Worm (Caenorhabditis elegans) whole organism, early embryonic: ENCODE data around the gene ubc-26.
A peak's percentile ranks its signal among the peaks of the same experiment; 100 is the strongest.

Source experiments
- B0310.2 ChIP-seq: sonication (generic microtip); optimal IDR thresholded peaks from 2 replicates; lab custom pipeline; 2016; ENCODE audit warnings: mild to moderate bottlenecking, missing genetic modification characterization, missing compliant biosample characterization
- F13C5.2 ChIP-seq: sonication (generic microtip); optimal IDR thresholded peaks from 2 replicates; lab custom pipeline; 2017; ENCODE audit warnings: mild to moderate bottlenecking, missing genetic modification characterization, inconsistent platforms, missing compliant biosample characterization
- aly-1 ChIP-seq: sonication (generic microtip); optimal IDR thresholded peaks from 2 replicates; lab custom pipeline; 2016; ENCODE audit warnings: missing genetic modification characterization, missing compliant biosample characterization
- ama-1 ChIP-seq: fragments of 150-350 bp; optimal IDR thresholded peaks from 2 replicates; lab custom pipeline; 2014
- ceh-13 ChIP-seq: fragments of 200-800 bp; sonication (Bioruptor generic); optimal IDR thresholded peaks from 2 replicates; lab custom pipeline; 2018; ENCODE audit warnings: mild to moderate bottlenecking, missing genetic modification characterization, missing compliant biosample characterization
- ceh-36 ChIP-seq: sonication (generic microtip); optimal IDR thresholded peaks from 2 replicates; lab custom pipeline; 2016; ENCODE audit warnings: missing genetic modification characterization, inconsistent platforms, missing compliant biosample characterization
- ets-7 ChIP-seq: sonication (generic microtip); optimal IDR thresholded peaks from 2 replicates; lab custom pipeline; 2016; ENCODE audit warnings: missing genotype, missing genetic modification characterization, missing compliant biosample characterization
- flt-1 ChIP-seq: fragments of 200-800 bp; sonication (Bioruptor generic); IDR thresholded peaks from 2 replicates; pipeline ENCODE4 v1.3.6; 2022; ENCODE audit warnings: missing genetic modification characterization, missing compliant biosample characterization
- hmbx-1 ChIP-seq: sonication (generic microtip); optimal IDR thresholded peaks from 2 replicates; lab custom pipeline; 2016; ENCODE audit warnings: mild to moderate bottlenecking, missing genetic modification characterization, missing compliant biosample characterization
- hmg-4 ChIP-seq: fragments of 200-800 bp; sonication (Bioruptor generic); optimal IDR thresholded peaks from 2 replicates; lab custom pipeline; 2018; ENCODE audit warnings: mild to moderate bottlenecking, missing genetic modification characterization, missing compliant biosample characterization
- hnd-1 ChIP-seq: sonication (generic microtip); optimal IDR thresholded peaks from 2 replicates; lab custom pipeline; 2016; ENCODE audit warnings: missing genetic modification characterization, missing compliant biosample characterization
- pes-1 ChIP-seq: fragments of 200-800 bp; sonication (Bioruptor generic); IDR thresholded peaks from 2 replicates; pipeline ENCODE4 v1.3.6; 2022; ENCODE audit warnings: missing genetic modification reagents, missing genetic modification characterization, missing compliant biosample characterization
- scrt-1 ChIP-seq: fragments of 200-800 bp; sonication (Bioruptor generic); IDR thresholded peaks from 2 replicates; pipeline ENCODE4 v1.3.6; 2022; ENCODE audit warnings: missing genetic modification characterization, missing compliant biosample characterization
- sea-1 ChIP-seq: fragments of 200-800 bp; sonication (Bioruptor generic); conservative IDR thresholded peaks from 2 replicates; pipeline ENCODE4 v1.3.6; 2022; ENCODE audit warnings: missing genetic modification characterization, missing compliant biosample characterization
- tbx-11 ChIP-seq: fragments of 200-800 bp; sonication (Bioruptor generic); IDR thresholded peaks from 2 replicates; pipeline ENCODE4 v1.3.6; 2022; ENCODE audit warnings: missing genetic modification characterization, missing compliant biosample characterization
- tbx-37 ChIP-seq: fragments of 200-800 bp; sonication (Bioruptor generic); conservative IDR thresholded peaks from 2 replicates; pipeline ENCODE4 v1.3.6; 2022; ENCODE audit warnings: missing genetic modification reagents, missing genetic modification characterization, missing compliant biosample characterization
- tra-4 ChIP-seq: sonication (generic microtip); optimal IDR thresholded peaks from 2 replicates; lab custom pipeline; 2017; ENCODE audit warnings: missing genetic modification characterization, missing compliant biosample characterization

Gene ubc-26

DNA sequence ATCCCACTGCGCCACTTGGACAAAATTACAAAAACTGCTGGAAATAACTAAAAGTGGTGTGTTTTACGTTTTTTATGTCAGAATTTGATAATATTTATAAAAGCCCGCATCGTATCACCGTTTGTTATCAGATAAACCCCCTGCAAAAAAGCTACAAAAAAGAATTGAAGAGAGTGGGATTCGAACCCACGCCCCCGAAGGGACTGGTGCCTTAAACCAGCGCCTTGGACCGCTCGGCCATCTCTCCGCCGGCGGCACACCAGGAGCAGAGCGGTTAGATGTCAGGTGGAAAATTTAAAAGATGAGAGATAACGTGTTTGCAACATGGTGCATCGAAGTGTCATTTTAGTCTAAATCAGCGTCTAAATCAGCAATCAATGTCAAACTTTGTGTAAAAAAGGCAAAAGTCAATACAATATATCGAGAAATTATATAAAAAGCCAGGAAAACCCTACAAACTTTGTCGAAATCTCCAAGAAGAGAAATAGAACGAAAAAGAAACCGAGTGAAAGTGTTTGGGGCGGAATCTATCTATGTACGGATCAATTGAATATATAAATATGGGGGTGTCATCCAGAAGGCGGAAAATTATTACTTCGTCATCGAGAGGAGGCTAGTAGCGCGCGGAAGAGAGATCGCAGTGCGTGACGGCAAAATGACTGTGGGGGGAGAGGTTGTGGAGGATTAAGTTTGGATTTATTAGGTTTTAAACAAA lies 38.6 kb downstream of the ubc-26 start:
- no peak for TF ChIP-seq flt-1
- peak; percentile 37 for TF ChIP-seq F13C5.2 (tag; lab: Kevin White, UChicago)
- TF ChIP-seq sea-1, result no peak
- no peak for TF ChIP-seq hnd-1 (tag; lab: Kevin White, UChicago)
- TF ChIP-seq tbx-11 (GFP tag; lab: Robert Waterston, UW), result peak; percentile 44; the same call in 1 of the 2 replicates
- TF ChIP-seq ceh-13 (GFP tag; lab: Kevin White, UChicago), result no peak
- 0 out of 2 replicates have a peak, but pooled peaks have one; percentile 18 for TF ChIP-seq pes-1 (GFP tag; lab: Robert Waterston, UW)
- TF ChIP-seq ceh-36, result no peak

DNA sequence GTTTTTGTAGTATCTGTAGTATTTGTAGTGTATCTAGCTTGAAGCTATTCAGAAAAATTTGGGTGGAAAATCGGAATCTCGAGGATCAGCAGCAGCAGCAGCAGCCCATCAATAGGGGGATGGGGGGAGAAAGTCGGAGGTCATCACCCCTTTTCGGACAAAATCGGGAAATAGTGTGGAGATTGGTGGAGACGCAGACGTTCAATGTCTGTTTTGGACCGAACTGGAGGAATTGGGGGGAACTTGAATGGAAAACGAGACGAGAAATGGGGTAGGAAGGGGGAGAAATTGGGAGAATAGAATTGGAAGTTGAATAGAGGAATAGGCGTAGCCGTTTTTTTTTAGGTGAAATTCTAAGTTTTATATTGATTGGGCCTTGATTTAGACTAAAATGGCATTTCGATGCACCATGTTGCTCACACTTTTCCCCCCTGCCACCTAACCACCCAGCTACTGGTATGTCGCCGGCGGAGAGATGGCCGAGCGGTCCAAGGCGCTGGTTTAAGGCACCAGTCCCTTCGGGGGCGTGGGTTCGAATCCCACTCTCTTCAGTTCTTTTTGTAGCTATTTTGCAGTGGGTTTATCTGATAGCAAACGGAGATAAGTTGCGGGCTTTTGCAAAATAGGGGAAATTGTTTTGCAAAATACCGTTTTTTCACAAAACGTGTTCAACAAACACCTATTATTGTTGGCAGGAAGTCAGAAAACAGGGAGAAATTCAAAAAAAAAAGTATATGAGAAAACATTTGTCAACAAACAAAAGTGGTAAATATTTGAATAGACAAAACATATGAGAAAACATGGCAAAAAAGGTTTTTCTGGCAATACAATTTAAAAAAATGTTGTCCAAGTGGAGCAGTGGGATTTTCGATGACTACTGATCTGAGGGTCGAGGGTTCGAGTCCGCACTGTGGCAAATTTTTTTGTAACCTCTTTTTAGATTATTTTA lies 40.0 kb downstream of the ubc-26 start:
- TF ChIP-seq hmbx-1 (tag; lab: Kevin White, UChicago), result peak; percentile 1
- TF ChIP-seq sea-1, result no peak
- no peak for TF ChIP-seq hnd-1 (tag; lab: Kevin White, UChicago)
- peak; percentile 69 for TF ChIP-seq scrt-1 (GFP tag; lab: Robert Waterston, UW)
- TF ChIP-seq aly-1 (tag; lab: Kevin White, UChicago), result peak; percentile 40
- no peak for TF ChIP-seq ama-1 (lab: Kevin White, UChicago)
- TF ChIP-seq F13C5.2 (tag; lab: Kevin White, UChicago), result no peak
- TF ChIP-seq ets-7, result no peak
- TF ChIP-seq tbx-37 (GFP tag; lab: Robert Waterston, UW), result no peak
- TF ChIP-seq tbx-11 (GFP tag; lab: Robert Waterston, UW), result 0 out of 2 replicates have a peak, but pooled peaks have one; percentile 12
- TF ChIP-seq flt-1, result no peak
- peak; percentile 64 for TF ChIP-seq pes-1 (GFP tag; lab: Robert Waterston, UW)
- TF ChIP-seq ceh-13 (GFP tag; lab: Kevin White, UChicago), result peak; percentile 7
- no peak for TF ChIP-seq B0310.2 (tag; lab: Kevin White, UChicago)
- no peak for TF ChIP-seq ceh-36
- peak; percentile 35 for TF ChIP-seq hmg-4 (GFP tag; lab: Kevin White, UChicago)
- no peak for TF ChIP-seq tra-4 (tag; lab: Kevin White, UChicago)

DNA sequence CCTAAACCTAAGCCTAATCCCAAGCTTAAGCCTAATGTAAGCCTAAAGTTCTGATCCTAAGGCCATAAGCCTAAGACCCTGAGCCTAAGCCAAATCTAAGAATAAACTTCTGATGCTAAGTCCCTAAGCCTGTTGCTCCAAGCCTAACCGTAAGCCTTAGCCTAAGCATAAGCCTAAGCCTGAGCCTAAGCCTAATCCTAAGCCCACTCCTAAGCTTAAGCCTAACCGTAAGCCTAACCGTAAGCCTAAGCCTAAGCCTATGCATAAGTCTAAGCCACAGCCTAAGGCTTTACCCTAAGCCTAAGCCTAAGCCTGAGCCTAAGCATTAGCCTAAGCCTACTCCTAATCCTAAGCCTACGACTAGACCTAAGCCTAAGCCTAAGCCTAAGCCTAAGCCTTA lies 40.8 kb downstream of the ubc-26 start:
- TF ChIP-seq ceh-36 (peak; percentile 90), hnd-1 (tag; lab: Kevin White, UChicago) (no peak), scrt-1 (GFP tag; lab: Robert Waterston, UW) (no peak)

DNA sequence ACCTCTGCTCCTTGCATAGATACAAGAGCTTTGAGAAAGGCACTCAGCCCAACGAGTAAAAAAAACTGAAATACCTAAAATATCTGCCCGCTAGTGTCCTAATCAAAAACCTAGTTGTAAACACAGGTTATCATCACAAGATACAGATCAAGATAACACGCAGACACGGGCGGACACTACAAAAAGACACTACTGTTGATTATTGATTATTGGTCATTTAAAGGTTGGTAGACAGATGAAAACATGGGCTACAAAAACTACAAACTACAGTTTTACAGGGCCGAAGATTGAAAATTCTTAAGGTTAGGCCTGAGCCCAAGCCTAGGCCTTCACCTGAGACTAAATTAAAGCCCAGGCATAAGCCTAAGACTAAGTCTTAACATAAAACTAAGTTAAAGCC lies 41.3 kb downstream of the ubc-26 start:
- TF ChIP-seq flt-1 (no peak), tbx-37 (GFP tag; lab: Robert Waterston, UW) (no peak), ets-7 (no peak), ceh-36 (no peak), hmbx-1 (tag; lab: Kevin White, UChicago) (no peak), tbx-11 (GFP tag; lab: Robert Waterston, UW) (no peak), F13C5.2 (tag; lab: Kevin White, UChicago) (no peak), sea-1 (no peak), ama-1 (lab: Kevin White, UChicago) (no peak)

DNA sequence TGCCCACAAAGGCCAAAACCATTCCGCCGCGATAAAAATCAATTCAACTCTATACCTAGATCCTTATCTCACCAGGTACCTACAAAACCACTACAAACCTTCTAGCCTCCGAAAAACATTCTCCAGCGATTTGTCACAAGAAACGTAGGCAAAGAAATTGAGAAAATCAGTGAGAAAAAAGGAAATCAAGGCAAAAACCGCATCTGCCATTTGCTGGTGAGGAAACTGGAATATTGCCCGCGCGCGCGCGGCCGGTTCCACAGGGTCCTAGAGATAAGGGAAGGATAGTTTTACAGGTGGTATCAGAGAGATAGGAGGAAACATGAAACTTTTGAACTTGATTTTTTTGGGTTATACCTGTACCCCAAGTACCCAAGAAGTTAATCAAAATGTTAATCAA lies 42.6 kb downstream of the ubc-26 start:
- TF ChIP-seq F13C5.2 (tag; lab: Kevin White, UChicago) (no peak), hnd-1 (tag; lab: Kevin White, UChicago) (no peak), pes-1 (GFP tag; lab: Robert Waterston, UW) (no peak), tbx-37 (GFP tag; lab: Robert Waterston, UW) (no peak), hmbx-1 (tag; lab: Kevin White, UChicago) (no peak), ama-1 (lab: Kevin White, UChicago) (no peak)

DNA sequence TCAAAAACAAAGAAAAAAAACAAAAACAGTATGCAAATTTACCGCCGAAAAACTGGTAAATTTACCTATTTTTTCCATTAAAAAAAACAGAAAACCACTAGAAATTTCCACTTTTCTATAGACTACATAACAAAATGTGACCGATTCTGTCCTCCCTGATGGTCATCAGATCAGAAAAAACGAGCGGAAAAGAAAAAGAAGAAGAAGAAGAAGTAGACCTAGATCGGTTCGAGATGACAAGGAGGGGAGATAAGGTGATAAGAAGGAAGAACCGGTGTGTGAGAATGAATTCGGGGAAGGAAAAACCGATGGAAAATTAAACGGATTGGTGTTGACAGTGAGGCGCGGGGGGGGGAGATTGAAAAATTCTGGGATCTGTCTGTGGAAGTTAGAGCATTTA lies 44.0 kb downstream of the ubc-26 start:
- no peak for TF ChIP-seq ama-1 (lab: Kevin White, UChicago)
- no peak for TF ChIP-seq pes-1 (GFP tag; lab: Robert Waterston, UW)
- TF ChIP-seq F13C5.2 (tag; lab: Kevin White, UChicago), result no peak
- TF ChIP-seq B0310.2 (tag; lab: Kevin White, UChicago), result no peak
- no peak for TF ChIP-seq tbx-37 (GFP tag; lab: Robert Waterston, UW)
- no peak for TF ChIP-seq flt-1
- TF ChIP-seq ets-7, result no peak

DNA sequence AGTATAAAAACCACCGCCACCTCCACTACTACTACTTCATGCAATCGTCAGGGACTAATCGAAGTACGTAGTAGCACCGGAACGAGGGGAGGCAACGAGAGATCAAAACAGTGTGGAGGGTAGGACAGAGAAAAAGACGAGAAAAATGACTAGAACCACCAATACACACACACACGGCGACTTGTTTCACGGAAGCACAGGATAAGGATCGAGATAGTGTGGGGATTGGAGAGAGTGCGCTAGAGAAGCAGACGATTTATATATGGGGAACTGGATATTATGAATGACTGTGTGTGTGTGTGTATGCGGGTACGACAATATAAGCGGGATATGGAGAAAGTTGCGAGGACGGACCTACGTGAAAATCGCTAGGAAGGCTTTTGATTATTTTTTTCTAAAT lies 45.4 kb downstream of the ubc-26 start:
- TF ChIP-seq scrt-1 (GFP tag; lab: Robert Waterston, UW) (no peak), tra-4 (tag; lab: Kevin White, UChicago) (no peak), ets-7 (no peak), sea-1 (no peak)

DNA sequence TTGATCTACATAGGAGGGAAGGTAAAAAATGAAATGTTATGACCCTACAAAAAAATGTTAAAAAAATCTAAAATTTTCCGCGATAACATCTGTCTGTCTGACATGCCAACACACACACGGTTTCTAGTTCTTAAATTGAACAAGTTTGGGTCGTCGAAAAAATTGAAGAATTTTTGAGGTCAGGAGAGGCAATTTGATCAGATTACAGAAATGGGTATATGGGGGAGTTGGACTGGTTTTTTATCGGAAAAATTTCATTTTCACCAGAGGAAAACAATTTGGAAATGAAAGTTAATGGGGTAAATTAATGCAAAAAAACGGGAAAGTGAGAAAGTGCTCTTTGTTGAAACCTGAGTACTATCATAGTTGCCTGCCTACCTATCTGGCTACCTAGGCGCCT lies 46.4 kb downstream of the ubc-26 start:
- TF ChIP-seq ceh-36, result no peak
- no peak for TF ChIP-seq F13C5.2 (tag; lab: Kevin White, UChicago)
- no peak for TF ChIP-seq ceh-13 (GFP tag; lab: Kevin White, UChicago)
- TF ChIP-seq ama-1 (lab: Kevin White, UChicago), result no peak
- TF ChIP-seq tbx-11 (GFP tag; lab: Robert Waterston, UW), result no peak
- no peak for TF ChIP-seq ets-7
- no peak for TF ChIP-seq sea-1
- no peak for TF ChIP-seq B0310.2 (tag; lab: Kevin White, UChicago)
- TF ChIP-seq aly-1 (tag; lab: Kevin White, UChicago), result no peak
- no peak for TF ChIP-seq tbx-37 (GFP tag; lab: Robert Waterston, UW)
- no peak for TF ChIP-seq flt-1
- no peak for TF ChIP-seq tra-4 (tag; lab: Kevin White, UChicago)
- no peak for TF ChIP-seq hmg-4 (GFP tag; lab: Kevin White, UChicago)
- TF ChIP-seq pes-1 (GFP tag; lab: Robert Waterston, UW), result no peak
- no peak for TF ChIP-seq hmbx-1 (tag; lab: Kevin White, UChicago)
- no peak for TF ChIP-seq scrt-1 (GFP tag; lab: Robert Waterston, UW)
